Worm (Caenorhabditis elegans) whole organism, L2 larva: Measurements from ENCODE around the gene lin-54.

Experiments
- Y55F3AM.14 ChIP-seq: fragments of 200-800 bp; sonication (Bioruptor generic); optimal IDR thresholded peaks from 2 replicates; lab custom pipeline; 2018; ENCODE audit warnings: mild to moderate bottlenecking, missing genetic modification characterization, missing compliant biosample characterization
- ama-1 ChIP-seq: fragments of 150-350 bp; optimal IDR thresholded peaks from 2 replicates; lab custom pipeline; 2018; ENCODE audit warnings: inconsistent platforms
- nhr-12 ChIP-seq: fragments of 150-350 bp; optimal IDR thresholded peaks from 2 replicates; lab custom pipeline; 2014; ENCODE audit warnings: missing biosample characterization, missing genetic modification characterization
- nhr-129 ChIP-seq: fragments of 150-350 bp; optimal IDR thresholded peaks from 2 replicates; lab custom pipeline; 2014; ENCODE audit warnings: missing biosample characterization, missing genetic modification characterization
- nhr-237 ChIP-seq: fragments of 150-350 bp; optimal IDR thresholded peaks from 2 replicates; lab custom pipeline; 2014; ENCODE audit warnings: missing biosample characterization, missing genetic modification characterization
- nhr-6 ChIP-seq: fragments of 150-350 bp; optimal IDR thresholded peaks from 2 replicates; lab custom pipeline; 2014; ENCODE audit warnings: missing biosample characterization, missing genetic modification characterization

DNA sequence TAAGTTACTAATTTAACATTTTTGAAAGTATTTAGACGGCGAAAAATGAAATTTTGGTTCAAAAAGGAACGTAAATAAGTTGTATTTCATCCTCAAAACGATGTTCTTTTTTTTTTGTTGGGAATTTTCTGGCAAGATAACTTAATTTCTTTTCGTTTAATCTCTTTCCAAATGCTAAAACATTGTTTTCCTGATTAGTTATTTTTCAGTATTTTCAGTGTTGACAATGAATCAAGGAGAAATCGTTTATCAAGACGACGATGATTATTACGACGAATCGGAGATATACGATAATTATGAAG, at the start of gene lin-54:
- TF ChIP-seq ama-1 (no peak), nhr-12 (tag; lab: Kevin White, UChicago) (no peak), nhr-129 (no peak), nhr-237 (tag; lab: Kevin White, UChicago) (no peak), Y55F3AM.14 (no peak), nhr-6 (tag; lab: Kevin White, UChicago) (no peak)
